Worm (Caenorhabditis elegans) whole organism, L2 larva: Measurements from ENCODE around the gene lgc-9.

ENCODE experiments used
- aly-2 ChIP-seq: fragments of 150-350 bp; optimal IDR thresholded peaks from 2 replicates; lab custom pipeline; 2014; ENCODE audit warnings: missing biosample characterization, missing genetic modification characterization
- mbf-1 ChIP-seq: sonication (generic microtip); optimal IDR thresholded peaks from 2 replicates; lab custom pipeline; 2017; ENCODE audit warnings: missing biosample characterization, missing genetic modification characterization

ce11 chrIV:3436021-3436420 is 20.5 kb downstream of the lgc-9 start, which contains the start of gene srz-32:
- TF ChIP-seq mbf-1: no peak
- no peak for TF ChIP-seq aly-2
